Worm (Caenorhabditis elegans): ENCODE results near the gene B0464.6.

B0464.6 gene

ce11 chrIII:9467095-9467494 is 1.3 kb upstream of the B0464.6 start, which contains the start of gene baf-1:
baf-1 (plus strand) TSS chrIII:9467464.
- TF ChIP-seq sox-2 (GFP tag; IDR thresholded peaks at IDR 0.05) = no peak
- TF ChIP-seq ceh-18 (tag; optimal IDR thresholded peaks at IDR 0.05) = no peak
- peak; percentile 40 for TF ChIP-seq elt-2 (tag; optimal IDR thresholded peaks at IDR 0.05)
- TF ChIP-seq ceh-31 (tag; optimal IDR thresholded peaks at IDR 0.05) = peak; percentile 52

ce11 chrIII:9465424-9465823 is 341 bp downstream of the B0464.6 start, which contains the start of gene B0464.9:
B0464.9 (plus strand) TSS chrIII:9465767.
- peak; percentile 40 for TF ChIP-seq ttx-3 (tag; optimal IDR thresholded peaks at IDR 0.05)
- no peak for TF ChIP-seq fkh-10 (GFP tag; optimal IDR thresholded peaks at IDR 0.05)
- TF ChIP-seq ceh-34 (tag; optimal IDR thresholded peaks at IDR 0.05) = no peak
- TF ChIP-seq rnt-1 (tag; optimal IDR thresholded peaks at IDR 0.05) = peak; percentile 4
- TF ChIP-seq hlh-8 (tag; optimal IDR thresholded peaks at IDR 0.05) = peak; percentile 61
- peak; percentile 81 for TF ChIP-seq tbx-2 (tag; optimal IDR thresholded peaks at IDR 0.05)
- no peak for TF ChIP-seq K02D7.2 (tag; optimal IDR thresholded peaks at IDR 0.05)
- TF ChIP-seq madf-2 (tag; optimal IDR thresholded peaks at IDR 0.05) = no peak
- TF ChIP-seq elt-2 (tag; optimal IDR thresholded peaks at IDR 0.05) = peak; percentile 57
- TF ChIP-seq tbx-7 (tag; optimal IDR thresholded peaks at IDR 0.05) = peak; percentile 63
- no peak for TF ChIP-seq sox-2 (GFP tag; IDR thresholded peaks at IDR 0.05)
- TF ChIP-seq nhr-11 (tag; optimal IDR thresholded peaks at IDR 0.05) = no peak
- TF ChIP-seq ceh-18 (tag; optimal IDR thresholded peaks at IDR 0.05) = no peak
- TF ChIP-seq npax-4 (tag; optimal IDR thresholded peaks at IDR 0.05) = no peak
- peak; percentile 76 for TF ChIP-seq C08G9.2 (tag; optimal IDR thresholded peaks at IDR 0.05)
- TF ChIP-seq ceh-14 (tag; optimal IDR thresholded peaks at IDR 0.05) = peak; percentile 10
- TF ChIP-seq zip-5 (tag; optimal IDR thresholded peaks at IDR 0.05) = peak; percentile 73
- no peak for TF ChIP-seq ceh-6 (GFP tag; optimal IDR thresholded peaks at IDR 0.05)
- no peak for TF ChIP-seq eyg-1 (tag; optimal IDR thresholded peaks at IDR 0.05)
- no peak for TF ChIP-seq pha-2 (tag; optimal IDR thresholded peaks at IDR 0.05)
- TF ChIP-seq odd-2 (tag; optimal IDR thresholded peaks at IDR 0.05) = no peak
- TF ChIP-seq pag-3 (tag; optimal IDR thresholded peaks at IDR 0.05; ENCODE audit: borderline replicate concordance) = no peak
- TF ChIP-seq mec-3 (tag; optimal IDR thresholded peaks at IDR 0.05; ENCODE audit: borderline replicate concordance) = no peak
- no peak for TF ChIP-seq pax-1 (tag; optimal IDR thresholded peaks at IDR 0.05)
- no peak for TF ChIP-seq ahr-1 (tag; optimal IDR thresholded peaks at IDR 0.05)
- no peak for TF ChIP-seq ceh-9 (tag; optimal IDR thresholded peaks at IDR 0.05)
- TF ChIP-seq ceh-30 (tag; optimal IDR thresholded peaks at IDR 0.05) = no peak
- no peak for TF ChIP-seq pros-1 (tag; optimal IDR thresholded peaks at IDR 0.05)
- no peak for TF ChIP-seq dve-1 (tag; optimal IDR thresholded peaks at IDR 0.05)
- TF ChIP-seq ets-4 (tag; optimal IDR thresholded peaks at IDR 0.05) = peak; percentile 56
- TF ChIP-seq lim-6 (tag; optimal IDR thresholded peaks at IDR 0.05) = no peak
- no peak for TF ChIP-seq pat-9 (tag; optimal IDR thresholded peaks at IDR 0.05)
- TF ChIP-seq ref-2 (tag; optimal IDR thresholded peaks at IDR 0.05) = peak; percentile 37
- peak; percentile 77 for TF ChIP-seq ceh-31 (tag; optimal IDR thresholded peaks at IDR 0.05)
- TF ChIP-seq ceh-2 (tag; optimal IDR thresholded peaks at IDR 0.05) = peak; percentile 59
- no peak for TF ChIP-seq gmeb-2 (tag; optimal IDR thresholded peaks at IDR 0.05)
- TF ChIP-seq unc-42 (tag; optimal IDR thresholded peaks at IDR 0.05) = no peak
- TF ChIP-seq sox-4 (tag; optimal IDR thresholded peaks at IDR 0.05) = no peak
- peak; percentile 45 for TF ChIP-seq fax-1 (tag; optimal IDR thresholded peaks at IDR 0.05)
- TF ChIP-seq che-1 (tag; optimal IDR thresholded peaks at IDR 0.05) = no peak
- TF ChIP-seq ceh-22 (tag; optimal IDR thresholded peaks at IDR 0.05) = no peak

All from whole organism, late embryonic.